Worm (Caenorhabditis elegans): Measurements from ENCODE around the gene M01D1.12.

- TF ChIP-seq unc-39 (tag; optimal IDR thresholded peaks at IDR 0.05) = no peak
- no peak for TF ChIP-seq nhr-237 (tag; optimal IDR thresholded peaks at IDR 0.05)
- TF ChIP-seq pha-4 (tag; optimal IDR thresholded peaks at IDR 0.05) = no peak
- no peak for TF ChIP-seq elt-3 (tag; optimal IDR thresholded peaks at IDR 0.05)
- no peak for TF ChIP-seq nhr-12 (tag; optimal IDR thresholded peaks at IDR 0.05)
- TF ChIP-seq unc-62 (GFP tag; optimal IDR thresholded peaks at IDR 0.05) = no peak
- TF ChIP-seq sptf-1 (tag; optimal IDR thresholded peaks at IDR 0.05) = no peak
- TF ChIP-seq elt-1 (tag; optimal IDR thresholded peaks at IDR 0.05; ENCODE audit: borderline replicate concordance, insufficient read depth) = no peak
- TF ChIP-seq nhr-28 (tag; optimal IDR thresholded peaks at IDR 0.05) = no peak
- TF ChIP-seq nhr-76 (tag; optimal IDR thresholded peaks at IDR 0.05) = no peak
- TF ChIP-seq lin-13 (tag; optimal IDR thresholded peaks at IDR 0.05) = no peak
- no peak for TF ChIP-seq cnd-1 (tag; optimal IDR thresholded peaks at IDR 0.05)
- no peak for TF ChIP-seq mep-1 (tag; optimal IDR thresholded peaks at IDR 0.05)
- TF ChIP-seq zip-8 (tag; optimal IDR thresholded peaks at IDR 0.05) = no peak
Measured at ce11 chrII:1063926-1064325, 37.2 kb downstream of the M01D1.12 start.

Data from whole organism, mixed stage, embryonic.